Fruit fly (Drosophila melanogaster) whole organism, prepupa: Measurements from ENCODE around the gene Parg.
A peak's percentile ranks its signal among the peaks of the same experiment; 100 is the strongest.

Experiments used
- CG10631 ChIP-seq: fragments of 200-800 bp; sonication (Bioruptor generic); optimal IDR thresholded peaks from 2 replicates; lab custom pipeline; 2016; ENCODE audit warnings: missing biosample characterization, missing genetic modification characterization
- CG10669 ChIP-seq: fragments of 200-800 bp; sonication (Bioruptor generic); optimal IDR thresholded peaks from 3 replicates; lab custom pipeline; 2018; ENCODE audit warnings: missing biosample characterization, mild to moderate bottlenecking, missing genetic modification characterization, moderate library complexity
- CG11294 ChIP-seq: fragments of 200-800 bp; sonication (Bioruptor generic); IDR thresholded peaks from 2 replicates; pipeline ENCODE4 v1.3.6; 2022; ENCODE audit warnings: missing biosample characterization, missing genetic modification characterization
- CG15336 ChIP-seq: fragments of 200-800 bp; sonication (Bioruptor generic); IDR thresholded peaks from 2 replicates; pipeline ENCODE4 v1.3.6; 2022; ENCODE audit warnings: missing biosample characterization, missing genetic modification characterization
- CG1621 ChIP-seq: fragments of 200-800 bp; sonication (Bioruptor generic); optimal IDR thresholded peaks from 3 replicates; lab custom pipeline; 2018; ENCODE audit warnings: missing biosample characterization, mild to moderate bottlenecking, missing genetic modification characterization
- CG16779 ChIP-seq: fragments of 200-800 bp; sonication (Bioruptor generic); optimal IDR thresholded peaks from 3 replicates; lab custom pipeline; 2017; ENCODE audit warnings: missing biosample characterization, mild to moderate bottlenecking, missing genetic modification characterization
- CG3032 ChIP-seq: fragments of 200-800 bp; optimal IDR thresholded peaks from 2 replicates; lab custom pipeline; 2019; ENCODE audit warnings: missing biosample characterization, mild to moderate bottlenecking, missing genetic modification characterization, moderate library complexity
- CG32006 ChIP-seq: fragments of 200-800 bp; sonication (Bioruptor generic); optimal IDR thresholded peaks from 3 replicates; lab custom pipeline; 2017; ENCODE audit warnings: missing biosample characterization, mild to moderate bottlenecking, missing genetic modification characterization
- CG3919 ChIP-seq: fragments of 200-800 bp; sonication (Bioruptor generic); optimal IDR thresholded peaks from 3 replicates; lab custom pipeline; 2016; ENCODE audit warnings: missing biosample characterization, missing genetic modification characterization
- CG4318 ChIP-seq: fragments of 200-800 bp; sonication (Bioruptor generic); optimal IDR thresholded peaks from 3 replicates; lab custom pipeline; 2017; ENCODE audit warnings: missing biosample characterization, mild to moderate bottlenecking, missing genetic modification characterization
- CG6163 ChIP-seq: fragments of 200-800 bp; sonication (Bioruptor generic); IDR thresholded peaks from 3 replicates; pipeline ENCODE4 v1.3.6; 2022; ENCODE audit warnings: missing biosample characterization, missing genetic modification characterization
- CG6276 ChIP-seq: fragments of 200-800 bp; sonication (Bioruptor generic); optimal IDR thresholded peaks from 2 replicates; lab custom pipeline; 2017; ENCODE audit warnings: missing biosample characterization, mild to moderate bottlenecking, missing genetic modification characterization
- CG6792 ChIP-seq: fragments of 200-800 bp; sonication (Bioruptor generic); optimal IDR thresholded peaks from 3 replicates; lab custom pipeline; 2016; ENCODE audit warnings: missing biosample characterization, missing genetic modification characterization
- CG6808 ChIP-seq: fragments of 200-800 bp; sonication (Bioruptor generic); optimal IDR thresholded peaks from 3 replicates; lab custom pipeline; 2017; ENCODE audit warnings: missing biosample characterization, missing genetic modification characterization, mild to moderate bottlenecking, moderate library complexity, missing genetic modification reagents
- CG6854 ChIP-seq: fragments of 200-800 bp; sonication (Bioruptor generic); optimal IDR thresholded peaks from 2 replicates; lab custom pipeline; 2017; ENCODE audit warnings: missing biosample characterization, mild to moderate bottlenecking, missing genetic modification characterization
- CG8119 ChIP-seq: fragments of 200-800 bp; sonication (Bioruptor generic); IDR thresholded peaks from 3 replicates; pipeline ENCODE4 v1.3.6; 2022; ENCODE audit warnings: missing biosample characterization, missing genetic modification characterization
- CG8319 ChIP-seq: fragments of 200-800 bp; sonication (Bioruptor generic); optimal IDR thresholded peaks from 3 replicates; lab custom pipeline; 2016; ENCODE audit warnings: missing biosample characterization, missing genetic modification characterization
- CG9139 ChIP-seq: fragments of 200-800 bp; sonication (Bioruptor generic); optimal IDR thresholded peaks from 3 replicates; lab custom pipeline; 2017; ENCODE audit warnings: missing biosample characterization, mild to moderate bottlenecking, missing genetic modification characterization
- Ets21C ChIP-seq: fragments of 200-800 bp; sonication (Bioruptor generic); optimal IDR thresholded peaks from 3 replicates; lab custom pipeline; 2016; ENCODE audit warnings: missing biosample characterization, missing genetic modification characterization
- Hr39 ChIP-seq: fragments of 200-800 bp; sonication (Bioruptor generic); optimal IDR thresholded peaks from 2 replicates; lab custom pipeline; 2016; ENCODE audit warnings: missing biosample characterization, missing genetic modification characterization
- Hr4 ChIP-seq: fragments of 200-800 bp; sonication (Bioruptor generic); optimal IDR thresholded peaks from 3 replicates; lab custom pipeline; 2016; ENCODE audit warnings: missing biosample characterization, missing genetic modification characterization
- Lpt ChIP-seq: fragments of 200-800 bp; sonication (Bioruptor generic); optimal IDR thresholded peaks from 3 replicates; lab custom pipeline; 2016; ENCODE audit warnings: missing biosample characterization, missing genetic modification characterization
- Met ChIP-seq: fragments of 200-800 bp; sonication (Bioruptor generic); optimal IDR thresholded peaks from 3 replicates; lab custom pipeline; 2016; ENCODE audit warnings: missing biosample characterization, missing genetic modification characterization
- OdsH ChIP-seq: fragments of 200-800 bp; sonication (Bioruptor generic); optimal IDR thresholded peaks from 3 replicates; lab custom pipeline; 2016; ENCODE audit warnings: missing biosample characterization, missing genetic modification characterization
- Sox102F ChIP-seq: fragments of 200-800 bp; sonication (Bioruptor generic); optimal IDR thresholded peaks from 2 replicates; lab custom pipeline; 2016; ENCODE audit warnings: missing biosample characterization, mild to moderate bottlenecking, missing genetic modification characterization
- Sox15 ChIP-seq: fragments of 200-800 bp; sonication (Bioruptor generic); optimal IDR thresholded peaks from 3 replicates; lab custom pipeline; 2016; ENCODE audit warnings: missing biosample characterization, missing genetic modification characterization
- achi ChIP-seq: fragments of 200-800 bp; sonication (Bioruptor generic); optimal IDR thresholded peaks from 3 replicates; lab custom pipeline; 2016; ENCODE audit warnings: missing biosample characterization, missing genetic modification characterization
- acj6 ChIP-seq: fragments of 200-800 bp; sonication (Bioruptor generic); optimal IDR thresholded peaks from 3 replicates; lab custom pipeline; 2016; ENCODE audit warnings: missing biosample characterization, missing genetic modification characterization
- cyc ChIP-seq: fragments of 200-800 bp; sonication (Bioruptor generic); optimal IDR thresholded peaks from 3 replicates; lab custom pipeline; 2016; ENCODE audit warnings: missing biosample characterization, missing genetic modification characterization
- dac ChIP-seq: fragments of 200-800 bp; sonication (Bioruptor generic); optimal IDR thresholded peaks from 2 replicates; lab custom pipeline; 2017; ENCODE audit warnings: missing biosample characterization, mild to moderate bottlenecking, missing genetic modification characterization
- dsx ChIP-seq: fragments of 200-800 bp; optimal IDR thresholded peaks from 3 replicates; lab custom pipeline; 2019; ENCODE audit warnings: missing biosample characterization, mild to moderate bottlenecking, missing genetic modification characterization, moderate library complexity; ENCODE audit not compliant: poor library complexity, severe bottlenecking
- eg ChIP-seq: fragments of 200-800 bp; sonication (Bioruptor generic); IDR thresholded peaks from 3 replicates; pipeline ENCODE4 v1.3.6; 2022; ENCODE audit warnings: missing biosample characterization, missing genetic modification characterization
- esn ChIP-seq: fragments of 200-800 bp; sonication (Bioruptor generic); optimal IDR thresholded peaks from 2 replicates; lab custom pipeline; 2016; ENCODE audit warnings: missing biosample characterization, mild to moderate bottlenecking, missing genetic modification characterization, moderate library complexity
- fd59A ChIP-seq: fragments of 200-800 bp; sonication (Bioruptor generic); optimal IDR thresholded peaks from 2 replicates; lab custom pipeline; 2017; ENCODE audit warnings: missing biosample characterization, mild to moderate bottlenecking, missing genetic modification characterization, missing genetic modification reagents
- fd85E ChIP-seq: fragments of 200-800 bp; sonication (Bioruptor generic); optimal IDR thresholded peaks from 3 replicates; lab custom pipeline; 2016; ENCODE audit warnings: missing biosample characterization, missing genetic modification characterization
- lz ChIP-seq: fragments of 200-800 bp; sonication (Bioruptor generic); optimal IDR thresholded peaks from 3 replicates; lab custom pipeline; 2016; ENCODE audit warnings: missing biosample characterization, missing genetic modification characterization
- pdm3 ChIP-seq: fragments of 200-800 bp; sonication (Bioruptor generic); optimal IDR thresholded peaks from 3 replicates; lab custom pipeline; 2016; ENCODE audit warnings: missing biosample characterization, missing genetic modification characterization
- salr ChIP-seq, 2 experiments: fragments of 200-800 bp; sonication (Bioruptor generic); optimal IDR thresholded peaks; 3 replicates each; lab custom pipeline; 2016 to 2018; ENCODE audit warnings: missing biosample characterization in 2 of 2, missing genetic modification characterization in 2 of 2, mild to moderate bottlenecking in 1 of 2
- ss ChIP-seq, 2 experiments: fragments of 200-800 bp; sonication (Bioruptor generic); optimal IDR thresholded peaks; 2 replicates in 1 of 2; 3 replicates in 1 of 2; lab custom pipeline; 2017 to 2018; ENCODE audit warnings: mild to moderate bottlenecking in 2 of 2, missing biosample characterization in 2 of 2, missing genetic modification characterization in 2 of 2, moderate library complexity in 1 of 2
- svp ChIP-seq: fragments of 200-800 bp; sonication (Bioruptor generic); peaks from one replicate; lab custom pipeline; 2016; ENCODE audit warnings: missing biosample characterization, missing genetic modification characterization
- vri ChIP-seq: fragments of 200-800 bp; sonication (Bioruptor generic); optimal IDR thresholded peaks from 3 replicates; lab custom pipeline; 2016; ENCODE audit warnings: missing biosample characterization, mild to moderate bottlenecking, missing genetic modification characterization

Parg gene

dm6 chrX:3718592-3719267 is 47.4 kb upstream of the Parg start (continued):
- no peak for TF ChIP-seq fd59A
- no peak for TF ChIP-seq lz (GFP tag; lab: Kevin White, UChicago)
- TF ChIP-seq CG6276, result peak; percentile 32
- no peak for TF ChIP-seq OdsH
- TF ChIP-seq CG11294 (GFP tag; lab: Robert Waterston, UW), result no peak
- TF ChIP-seq achi (GFP tag; lab: Kevin White, UChicago), result no peak
- no peak for TF ChIP-seq Sox102F
- peak; percentile 47 to 63 for TF ChIP-seq ss (GFP tag; optimal IDR thresholded peaks at IDR 0.05; lab: Kevin White, UChicago)
- no peak for TF ChIP-seq acj6
- TF ChIP-seq fd85E, result no peak
- TF ChIP-seq CG3919 (GFP tag; lab: Kevin White, UChicago), result peak; percentile 13
- TF ChIP-seq CG8319 (GFP tag; lab: Kevin White, UChicago), result no peak
- TF ChIP-seq CG10631, result no peak
- no peak for TF ChIP-seq Met (GFP tag; lab: Kevin White, UChicago)
- no peak for TF ChIP-seq salr (GFP tag; optimal IDR thresholded peaks at IDR 0.05; lab: Kevin White, UChicago)
- no peak for TF ChIP-seq CG10669 (GFP tag; lab: Kevin White, UChicago)
- no peak for TF ChIP-seq Ets21C (GFP tag; lab: Kevin White, UChicago)
- peak; percentile 73 for TF ChIP-seq CG6854 (GFP tag; lab: Kevin White, UChicago)
- TF ChIP-seq Sox15 (GFP tag; lab: Kevin White, UChicago), result no peak
- TF ChIP-seq svp, result peak; percentile 100
- no peak for TF ChIP-seq Hr39 (GFP tag; lab: Kevin White, UChicago)
- TF ChIP-seq pdm3, result no peak
- no peak for TF ChIP-seq CG3032
- peak; percentile 47; the same call in 2 of the 3 replicates for TF ChIP-seq CG8119
- TF ChIP-seq Hr4 (GFP tag; lab: Kevin White, UChicago), result no peak
- peak; percentile 52; the same call in 1 of the 2 replicates for TF ChIP-seq CG15336 (GFP tag; lab: Robert Waterston, UW)
- peak; percentile 52 for TF ChIP-seq CG6808 (GFP tag; lab: Kevin White, UChicago)
- no peak for TF ChIP-seq esn
- TF ChIP-seq CG1621 (tag; lab: Kevin White, UChicago), result peak; percentile 12
- no peak for TF ChIP-seq dac (GFP tag; lab: Kevin White, UChicago)
- no peak for TF ChIP-seq CG16779 (tag; lab: Kevin White, UChicago)
- no peak for TF ChIP-seq CG6792
- peak; percentile 16 for TF ChIP-seq Lpt (GFP tag; lab: Kevin White, UChicago)
- TF ChIP-seq eg (GFP tag; lab: Robert Waterston, UW), result 0 out of 3 replicates have a peak, but pooled peaks have one; percentile 40
- no peak for TF ChIP-seq CG4318 (GFP tag; lab: Kevin White, UChicago)
- TF ChIP-seq vri (GFP tag; lab: Kevin White, UChicago), result peak; percentile 60
- TF ChIP-seq cyc (GFP tag; lab: Kevin White, UChicago), result no peak
- TF ChIP-seq, all 60 proteins: peak for 19

dm6 chrX:3715616-3716015 is 44.3 kb upstream of the Parg start:
- TF ChIP-seq CG9139 (GFP tag; lab: Kevin White, UChicago) (no peak), Lpt (GFP tag; lab: Kevin White, UChicago) (peak; percentile 13), CG6163 (GFP tag; lab: Robert Waterston, UW) (0 out of 3 replicates have a peak, but pooled peaks have one; percentile 20), dsx (GFP tag; lab: Kevin White, UChicago) (no peak), CG8119 (peak; percentile 53; the same call in 1 of the 3 replicates), CG6792 (no peak), eg (GFP tag; lab: Robert Waterston, UW) (peak; percentile 45; the same call in 1 of the 3 replicates), Sox15 (GFP tag; lab: Kevin White, UChicago) (no peak), CG32006 (peak; percentile 5), CG6276 (peak; percentile 33)
